Worm (Caenorhabditis elegans) whole organism, L2 larva: Measurements from ENCODE around the gene glrx-3.

ENCODE experiments used
- egl-27 ChIP-seq: sonication (generic microtip); optimal IDR thresholded peaks from 3 replicates; lab custom pipeline; 2017; ENCODE audit warnings: missing biosample characterization, missing genetic modification reagents, missing genetic modification characterization
- elt-3 ChIP-seq: sonication (generic microtip); optimal IDR thresholded peaks from 2 replicates; lab custom pipeline; 2017; ENCODE audit warnings: missing biosample characterization, missing genetic modification characterization
- skn-1 ChIP-seq: sonication (generic microtip); optimal IDR thresholded peaks from 2 replicates; lab custom pipeline; 2017; ENCODE audit warnings: missing biosample characterization, missing genetic modification characterization

DNA sequence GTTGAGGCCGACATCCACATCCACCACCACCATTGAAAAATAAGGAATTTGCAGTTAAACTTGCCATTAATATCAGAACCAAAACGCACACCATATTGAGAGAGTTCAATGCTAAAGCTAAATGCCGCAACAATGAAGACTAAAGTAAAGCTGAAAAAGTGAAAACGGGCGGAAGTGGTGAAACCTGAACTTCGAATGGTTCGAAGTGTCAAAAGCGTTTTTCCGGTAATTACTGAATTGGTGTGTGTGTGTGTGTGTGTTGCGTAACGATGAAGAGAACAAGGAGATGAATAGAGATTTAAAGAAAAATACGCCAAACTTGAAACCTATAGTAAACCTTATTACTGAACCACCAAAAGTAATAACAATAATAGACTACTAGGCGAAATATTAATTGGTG is 23.4 kb upstream of the glrx-3 start, which contains the start of gene grl-13:
- no peak for TF ChIP-seq skn-1
- no peak for TF ChIP-seq elt-3 (tag; lab: Kevin White, UChicago)
- no peak for TF ChIP-seq egl-27 (tag; lab: Kevin White, UChicago)
